Fruit fly (Drosophila melanogaster) Kc167 (cell line): ENCODE results near the gene CG5892.

ENCODE experiments used
- Myc ChIP-seq: fragments of >200 bp; optimal IDR thresholded peaks from 2 replicates; lab custom pipeline; 2017; ENCODE audit warnings: missing external identifiers
- Sin3A ChIP-seq: fragments of >200 bp; optimal IDR thresholded peaks from 2 replicates; lab custom pipeline; 2018; ENCODE audit warnings: missing external identifiers
- h ChIP-seq: fragments of >200 bp; optimal IDR thresholded peaks from 3 replicates; lab custom pipeline; 2018; ENCODE audit warnings: missing external identifiers
- insv ChIP-seq: fragments of >200 bp; optimal IDR thresholded peaks from 3 replicates; lab custom pipeline; 2018; ENCODE audit warnings: missing external identifiers
- psq ChIP-seq: fragments of >200 bp; optimal IDR thresholded peaks from 2 replicates; lab custom pipeline; 2017; ENCODE audit warnings: missing external identifiers
- ttk ChIP-seq: sonication (Bioruptor generic); optimal IDR thresholded peaks from 2 replicates; lab custom pipeline; 2017; ENCODE audit warnings: missing external identifiers

DNA sequence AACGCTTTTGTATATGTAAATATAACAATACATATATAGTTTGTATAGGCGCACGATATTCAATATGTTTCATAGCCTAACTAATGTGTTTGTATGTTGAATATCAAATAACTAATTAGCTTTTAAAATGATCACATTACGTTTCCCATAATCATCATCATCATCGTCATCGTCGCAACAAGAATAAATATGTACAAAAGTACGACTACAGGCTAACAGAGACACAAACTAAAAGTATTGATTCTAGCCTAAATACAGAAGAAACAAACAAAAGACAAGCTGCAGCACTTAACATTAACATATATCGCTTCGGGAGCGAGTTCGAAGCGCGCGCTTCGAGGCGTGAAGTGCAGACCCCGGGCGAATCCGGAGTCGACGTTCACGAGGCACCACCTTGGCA is 28.8 kb downstream of the CG5892 start:
- TF ChIP-seq h (lab: Kevin White, UChicago) (no peak), ttk (lab: Kevin White, UChicago) (no peak), Sin3A (lab: Kevin White, UChicago) (no peak), psq (lab: Kevin White, UChicago) (no peak), Myc (lab: Kevin White, UChicago) (no peak), insv (no peak)
